Fruit fly (Drosophila melanogaster): ENCODE measurements around the gene CG14855.

CG14855 gene

DNA sequence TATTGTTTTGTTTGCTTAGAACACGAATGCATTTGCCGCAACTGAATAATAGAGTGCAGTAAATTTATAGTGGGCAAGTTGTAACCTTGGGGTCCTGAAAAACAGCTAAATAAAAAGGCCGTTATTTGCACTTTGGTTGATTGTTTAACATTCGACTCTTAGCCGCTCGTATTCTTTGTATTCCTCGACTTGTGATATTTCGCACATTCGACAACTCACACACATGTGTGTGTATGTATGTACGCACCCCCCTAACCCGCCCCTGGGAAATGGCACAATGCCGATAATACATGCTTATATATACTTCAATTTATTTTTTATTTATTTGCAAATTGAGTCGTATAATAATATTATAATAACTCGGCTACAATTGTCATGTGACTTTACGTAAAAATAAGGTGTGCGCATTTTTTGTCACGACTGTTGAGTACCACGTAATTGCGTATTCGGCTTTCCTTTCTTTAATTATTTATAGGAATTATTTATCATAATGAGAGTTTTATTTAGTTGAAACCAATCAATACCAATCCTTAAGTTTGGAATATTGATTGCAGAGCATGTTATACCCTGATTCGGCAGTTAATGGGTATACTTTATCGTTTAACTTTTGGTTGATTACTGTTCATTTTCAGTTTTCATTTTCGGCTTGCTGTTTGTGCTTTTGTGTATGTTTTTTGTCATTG lies 41.2 kb upstream of the CG14855 start (continued):
- TF ChIP-seq TFAM (GFP tag; optimal IDR thresholded peaks at IDR 0.05) (no peak), grn (GFP tag; optimal IDR thresholded peaks at IDR 0.05) (no peak), fd3F (GFP tag; optimal IDR thresholded peaks at IDR 0.05) (peak; percentile 19), CG14710 (tag; optimal IDR thresholded peaks at IDR 0.05) (no peak), Nf-YC (tag; optimal IDR thresholded peaks at IDR 0.05) (no peak), Fer1 (GFP tag; optimal IDR thresholded peaks at IDR 0.05) (no peak), CG17328 (GFP tag; IDR thresholded peaks at IDR 0.05) (0 out of 2 replicates have a peak, but pooled peaks have one; percentile 31), dmrt11E (tag; optimal IDR thresholded peaks at IDR 0.05) (no peak), br (optimal IDR thresholded peaks at IDR 0.05) (no peak), pan (optimal IDR thresholded peaks at IDR 0.05) (no peak), pan (GFP tag; optimal IDR thresholded peaks at IDR 0.05 in 1 of 2, IDR thresholded peaks at IDR 0.05 in 1 of 2) (peak in 1 of 2 experiments; percentile 62), PHDP (tag; optimal IDR thresholded peaks at IDR 0.05) (peak; percentile 32), her (GFP tag; optimal IDR thresholded peaks at IDR 0.05) (no peak)

DNA sequence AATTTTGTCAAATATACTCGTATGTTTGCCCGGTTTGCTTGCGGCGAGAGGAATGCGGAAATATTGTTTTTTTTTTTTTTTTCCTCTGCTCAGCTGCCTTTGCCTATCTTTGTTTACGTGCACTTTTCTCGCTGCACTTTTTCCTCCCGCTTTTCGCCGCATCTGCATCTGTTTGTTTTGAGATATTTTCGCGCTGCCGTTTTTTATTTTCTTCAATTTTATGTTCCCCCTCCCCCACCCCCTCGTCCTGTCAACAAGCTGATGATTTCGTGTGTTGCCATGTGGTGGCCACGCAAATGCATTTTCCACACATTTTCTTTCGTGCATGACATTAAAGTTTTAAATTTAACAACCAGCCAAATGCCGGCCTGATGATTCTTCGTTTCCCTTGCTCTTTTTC lies 40.1 kb upstream of the CG14855 start:
- TF ChIP-seq dpn (GFP tag; optimal IDR thresholded peaks at IDR 0.05) (no peak), Dll (GFP tag; IDR thresholded peaks at IDR 0.05; ENCODE audit: partially characterized antibody) (no peak), crol (GFP tag; IDR thresholded peaks at IDR 0.05) (peak; percentile 14; the same call in 1 of the 2 replicates), CG13296 (GFP tag; optimal IDR thresholded peaks at IDR 0.05) (no peak), twi (tag; optimal IDR thresholded peaks at IDR 0.05) (peak; percentile 45)

DNA sequence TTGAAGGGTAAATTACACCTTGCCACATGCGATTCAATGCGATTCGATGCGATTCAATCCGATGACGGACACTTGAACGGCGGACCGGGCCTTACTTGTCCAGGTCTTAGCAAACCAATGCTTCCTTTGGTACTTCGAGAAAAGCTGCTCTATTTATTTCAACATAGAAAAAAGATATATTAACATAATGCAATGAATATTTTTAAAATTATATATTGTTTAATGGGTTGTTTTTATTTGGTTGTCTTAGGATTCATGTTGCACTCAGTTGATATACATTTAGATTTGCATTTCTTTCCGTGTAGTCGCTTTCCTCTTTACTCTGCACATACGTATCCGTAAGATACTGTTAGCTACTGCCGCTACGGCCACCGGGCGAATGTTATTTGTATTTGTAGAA lies 37.8 kb upstream of the CG14855 start:
- TF ChIP-seq Drgx (GFP tag; IDR thresholded peaks at IDR 0.05) (peak; percentile 64; the same call in 1 of the 2 replicates), CG4707 (GFP tag; optimal IDR thresholded peaks at IDR 0.05) (no peak), CG6689 (GFP tag; IDR thresholded peaks at IDR 0.05) (0 out of 2 replicates have a peak, but pooled peaks have one; percentile 11)

- TF ChIP-seq sens (GFP tag) (peak; percentile 26), Oli (tag; optimal IDR thresholded peaks at IDR 0.05) (peak; percentile 9), Hr51 (GFP tag; optimal IDR thresholded peaks at IDR 0.05) (peak in 1 of 2 experiments; percentile 18), Hr39 (optimal IDR thresholded peaks at IDR 0.05) (no peak), CG1603 (tag; optimal IDR thresholded peaks at IDR 0.05) (peak; percentile 10), CG11504 (tag; optimal IDR thresholded peaks at IDR 0.05) (peak; percentile 3), Sox102F (GFP tag; optimal IDR thresholded peaks at IDR 0.05) (peak; percentile 28), eyg (GFP tag; optimal IDR thresholded peaks at IDR 0.05) (no peak), Drgx (GFP tag; IDR thresholded peaks at IDR 0.05) (peak; percentile 37), gem (tag; optimal IDR thresholded peaks at IDR 0.05) (peak; percentile 4), CG14667 (GFP tag; IDR thresholded peaks at IDR 0.05) (no peak)
Observed at dm6 chr3R:14761060-14761459, 35.0 kb upstream of the CG14855 start.

- no peak for TF ChIP-seq CG7987 (GFP tag; optimal IDR thresholded peaks at IDR 0.05)
- TF ChIP-seq Chrac-16 (GFP tag; optimal IDR thresholded peaks at IDR 0.05): no peak
- no peak for TF ChIP-seq B-H1 (GFP tag; IDR thresholded peaks at IDR 0.05)
- no peak for TF ChIP-seq kah (GFP tag; optimal IDR thresholded peaks at IDR 0.05)
- peak; percentile 16 for TF ChIP-seq NfI (GFP tag; optimal IDR thresholded peaks at IDR 0.05)
- TF ChIP-seq pzg (GFP tag; optimal IDR thresholded peaks at IDR 0.05): no peak
- no peak for TF ChIP-seq CG31388 (GFP tag; optimal IDR thresholded peaks at IDR 0.05)
- no peak for TF ChIP-seq CG6791 (GFP tag; IDR thresholded peaks at IDR 0.05; ENCODE audit: partially characterized antibody)
- no peak for TF ChIP-seq CG11247 (GFP tag; IDR thresholded peaks at IDR 0.05)
- TF ChIP-seq Max (GFP tag; optimal IDR thresholded peaks at IDR 0.05): no peak
- TF ChIP-seq CG42726 (GFP tag; IDR thresholded peaks at IDR 0.05; ENCODE audit: partially characterized antibody): no peak
- TF ChIP-seq CG14014 (GFP tag; IDR thresholded peaks at IDR 0.05): no peak
- no peak for TF ChIP-seq pita (GFP tag; optimal IDR thresholded peaks at IDR 0.05)
- TF ChIP-seq knrl (GFP tag; IDR thresholded peaks at IDR 0.05; ENCODE audit: partially characterized antibody): no peak
- TF ChIP-seq Med (GFP tag): peak; percentile 60
Observed at dm6 chr3R:14763487-14763886, 32.6 kb upstream of the CG14855 start.
